Worm (Caenorhabditis elegans) whole organism, mixed stage, embryonic: ENCODE data around the gene Y48E1C.2.

Source experiments
- M03D4.4 ChIP-seq: sonication (generic microtip); optimal IDR thresholded peaks from 2 replicates; lab custom pipeline; 2017; ENCODE audit warnings: mild to moderate bottlenecking, missing genetic modification characterization, missing compliant biosample characterization
- bed-3 ChIP-seq: fragments of 200-800 bp; sonication (Bioruptor generic); optimal IDR thresholded peaks from 3 replicates; lab custom pipeline; 2018; ENCODE audit warnings: mild to moderate bottlenecking, missing genetic modification characterization, moderate library complexity, missing compliant biosample characterization
- blmp-1 ChIP-seq: fragments of 150-350 bp; optimal IDR thresholded peaks from 2 replicates; lab custom pipeline; 2014; ENCODE audit warnings: missing biosample characterization, missing genetic modification characterization
- ceh-39 ChIP-seq: fragments of 150-350 bp; optimal IDR thresholded peaks from 2 replicates; lab custom pipeline; 2014; ENCODE audit warnings: missing biosample characterization, missing genetic modification characterization
- ceh-83 ChIP-seq: fragments of 200-800 bp; sonication (Bioruptor generic); optimal IDR thresholded peaks from 2 replicates; lab custom pipeline; 2018; ENCODE audit warnings: mild to moderate bottlenecking, missing genetic modification characterization, missing compliant biosample characterization
- ces-1 ChIP-seq: fragments of 150-350 bp; optimal IDR thresholded peaks from 2 replicates; lab custom pipeline; 2014; ENCODE audit warnings: missing biosample characterization, missing genetic modification reagents, missing genetic modification characterization
- cnd-1 ChIP-seq: fragments of 200-800 bp; sonication (Bioruptor generic); optimal IDR thresholded peaks from 2 replicates; lab custom pipeline; 2018; ENCODE audit warnings: mild to moderate bottlenecking, missing genetic modification characterization, missing compliant biosample characterization
- drap-1 ChIP-seq: fragments of 200-800 bp; sonication (Bioruptor generic); optimal IDR thresholded peaks from 3 replicates; lab custom pipeline; 2018; ENCODE audit warnings: mild to moderate bottlenecking, missing genetic modification characterization, missing compliant biosample characterization
- elt-1 ChIP-seq: sonication (generic microtip); optimal IDR thresholded peaks from 2 replicates; lab custom pipeline; 2017; ENCODE audit warnings: missing genetic modification characterization, mild to moderate bottlenecking, missing compliant biosample characterization, antibody characterized with exemption, moderate library complexity, borderline replicate concordance; ENCODE audit not compliant: insufficient read depth
- ham-2 ChIP-seq: fragments of 200-800 bp; sonication (Bioruptor generic); optimal IDR thresholded peaks from 2 replicates; lab custom pipeline; 2018; ENCODE audit warnings: mild to moderate bottlenecking, missing genetic modification characterization, missing compliant biosample characterization
- hlh-1 ChIP-seq: fragments of 150-350 bp; optimal IDR thresholded peaks from 2 replicates; lab custom pipeline; 2014; ENCODE audit warnings: missing biosample characterization, missing genetic modification reagents, missing genetic modification characterization
- lin-13 ChIP-seq: fragments of 150-350 bp; optimal IDR thresholded peaks from 2 replicates; lab custom pipeline; 2014; ENCODE audit warnings: missing biosample characterization, missing genetic modification characterization
- lin-32 ChIP-seq: fragments of 200-800 bp; sonication (Bioruptor generic); optimal IDR thresholded peaks from 2 replicates; lab custom pipeline; 2018; ENCODE audit warnings: mild to moderate bottlenecking, missing genetic modification characterization, missing compliant biosample characterization
- lsy-2 ChIP-seq: fragments of 150-350 bp; optimal IDR thresholded peaks from 2 replicates; lab custom pipeline; 2014; ENCODE audit warnings: missing biosample characterization, missing genetic modification characterization
- mab-5 ChIP-seq: fragments of 150-350 bp; optimal IDR thresholded peaks from 2 replicates; lab custom pipeline; 2014; ENCODE audit warnings: missing biosample characterization, missing genetic modification characterization
- mep-1 ChIP-seq: fragments of 150-350 bp; optimal IDR thresholded peaks from 2 replicates; lab custom pipeline; 2017; ENCODE audit warnings: missing biosample characterization, missing genetic modification reagents, missing genetic modification characterization, inconsistent platforms
- mls-2 ChIP-seq: sonication (generic microtip); optimal IDR thresholded peaks from 2 replicates; lab custom pipeline; 2016; ENCODE audit warnings: mild to moderate bottlenecking, missing genetic modification characterization, moderate library complexity, missing compliant biosample characterization
- nhr-12 ChIP-seq: fragments of 150-350 bp; optimal IDR thresholded peaks from 2 replicates; lab custom pipeline; 2014; ENCODE audit warnings: missing biosample characterization, missing genetic modification characterization
- nhr-2 ChIP-seq: fragments of 150-350 bp; optimal IDR thresholded peaks from 2 replicates; lab custom pipeline; 2014; ENCODE audit warnings: missing biosample characterization, missing genetic modification characterization
- nhr-237 ChIP-seq: fragments of 150-350 bp; optimal IDR thresholded peaks from 2 replicates; lab custom pipeline; 2014; ENCODE audit warnings: missing biosample characterization, missing genetic modification characterization
- nhr-28 ChIP-seq: fragments of 150-350 bp; optimal IDR thresholded peaks from 2 replicates; lab custom pipeline; 2014; ENCODE audit warnings: missing biosample characterization, missing genetic modification characterization
- nhr-76 ChIP-seq: sonication (generic microtip); optimal IDR thresholded peaks from 2 replicates; lab custom pipeline; 2017; ENCODE audit warnings: missing biosample characterization, missing genetic modification characterization
- pha-4 ChIP-seq: fragments of 150-350 bp; optimal IDR thresholded peaks from 2 replicates; lab custom pipeline; 2018; ENCODE audit warnings: missing biosample characterization, missing genetic modification reagents, missing genetic modification characterization
- sptf-1 ChIP-seq: sonication (generic microtip); optimal IDR thresholded peaks from 2 replicates; lab custom pipeline; 2017; ENCODE audit warnings: mild to moderate bottlenecking, missing genetic modification characterization, moderate library complexity, missing compliant biosample characterization
- tbx-8 ChIP-seq: fragments of 200-800 bp; sonication (Bioruptor generic); optimal IDR thresholded peaks from 2 replicates; lab custom pipeline; 2018; ENCODE audit warnings: mild to moderate bottlenecking, missing genetic modification characterization, moderate library complexity, missing compliant biosample characterization
- unc-120 ChIP-seq: sonication (generic microtip); optimal IDR thresholded peaks from 2 replicates; lab custom pipeline; 2017; ENCODE audit warnings: missing genetic modification characterization, missing compliant biosample characterization; ENCODE audit not compliant: poor library complexity, severe bottlenecking
- unc-39 ChIP-seq: fragments of 150-350 bp; optimal IDR thresholded peaks from 2 replicates; lab custom pipeline; 2014; ENCODE audit warnings: missing biosample characterization, missing genetic modification characterization
- unc-62 ChIP-seq: fragments of 150-350 bp; optimal IDR thresholded peaks from 2 replicates; lab custom pipeline; 2014; ENCODE audit warnings: missing biosample characterization, missing genetic modification reagents, missing genetic modification characterization
- ztf-11 ChIP-seq: fragments of 150-350 bp; optimal IDR thresholded peaks from 2 replicates; lab custom pipeline; 2014; ENCODE audit warnings: missing biosample characterization, missing genetic modification characterization

Gene Y48E1C.2

ce11 chrII:13424242-13424641, at the start of gene Y48E1C.2:
Gene Y48E1C.2 (plus strand): TSS chrII:13424542.
- TF ChIP-seq elt-1 (tag; lab: Kevin White, UChicago) (no peak), drap-1 (GFP tag; lab: Kevin White, UChicago) (no peak), nhr-2 (tag; lab: Kevin White, UChicago) (no peak), ces-1 (GFP tag; lab: Kevin White, UChicago) (no peak), mls-2 (no peak), nhr-237 (tag; lab: Kevin White, UChicago) (no peak), tbx-8 (GFP tag; lab: Kevin White, UChicago) (no peak), blmp-1 (tag; lab: Kevin White, UChicago) (no peak), cnd-1 (no peak), lin-32 (GFP tag; lab: Kevin White, UChicago) (no peak), ham-2 (GFP tag; lab: Kevin White, UChicago) (no peak), hlh-1 (tag; lab: Kevin White, UChicago) (no peak), ztf-11 (tag; lab: Kevin White, UChicago) (no peak), bed-3 (GFP tag; lab: Kevin White, UChicago) (no peak), pha-4 (tag; lab: Kevin White, UChicago) (no peak), M03D4.4 (tag; lab: Kevin White, UChicago) (no peak), mab-5 (tag; lab: Kevin White, UChicago) (no peak)

DNA sequence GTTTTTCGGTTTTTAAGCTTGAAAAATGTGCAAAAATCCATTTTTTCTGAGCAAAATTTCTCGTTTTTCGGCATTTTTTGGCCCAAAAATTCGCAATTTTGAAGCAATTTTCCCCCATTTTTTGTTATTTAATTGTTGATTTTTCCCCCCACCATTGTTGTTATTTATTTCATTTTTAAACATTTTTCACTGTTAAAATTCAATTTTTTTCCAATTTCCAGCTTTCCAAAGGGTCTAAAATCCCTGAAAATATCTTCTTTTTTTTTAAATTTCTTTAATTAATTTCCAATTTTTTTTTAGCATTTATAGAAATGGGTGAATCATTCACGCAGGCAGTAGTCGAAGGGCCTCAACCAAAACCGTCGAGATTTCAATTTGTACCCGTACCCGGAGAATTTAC, 48.2 kb upstream of the Y48E1C.2 start, which contains the start of gene Y48C3A.12:
Y48C3A.12 (plus strand) TSS at position 301 of the 400 bp plus-strand sequence.
- no peak for TF ChIP-seq ceh-83 (GFP tag; lab: Kevin White, UChicago)
- no peak for TF ChIP-seq nhr-2 (tag; lab: Kevin White, UChicago)
- no peak for TF ChIP-seq mls-2
- TF ChIP-seq, all 35 proteins: peak for 0

DNA sequence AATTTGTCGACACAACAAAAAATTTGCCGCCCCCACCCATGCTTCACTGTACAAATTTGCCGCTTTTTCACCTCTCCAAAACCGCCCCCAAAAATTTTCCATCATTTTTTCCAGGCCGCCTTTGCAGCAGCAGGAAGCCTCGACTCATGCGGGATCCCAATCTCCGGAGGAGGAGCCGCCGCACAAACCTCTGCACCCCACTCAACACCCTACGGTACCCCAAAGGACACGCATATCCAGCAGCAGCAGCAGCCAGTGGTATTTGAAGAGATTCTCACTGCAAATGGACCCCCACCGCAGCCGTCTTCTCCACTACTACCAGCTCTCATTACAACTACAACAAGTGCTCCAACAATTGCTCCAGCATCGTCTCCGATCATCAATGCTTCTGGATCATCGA, 41.3 kb upstream of the Y48E1C.2 start:
- TF ChIP-seq ces-1 (GFP tag; lab: Kevin White, UChicago) (no peak), nhr-28 (tag; lab: Kevin White, UChicago) (no peak), unc-39 (tag; lab: Kevin White, UChicago) (no peak), lsy-2 (no peak), lin-13 (tag; lab: Kevin White, UChicago) (no peak), ceh-39 (tag; lab: Kevin White, UChicago) (no peak), hlh-1 (tag; lab: Kevin White, UChicago) (no peak), drap-1 (GFP tag; lab: Kevin White, UChicago) (no peak), nhr-2 (tag; lab: Kevin White, UChicago) (no peak)

- TF ChIP-seq pha-4 (tag; lab: Kevin White, UChicago) (no peak), unc-62 (GFP tag; lab: Kevin White, UChicago) (no peak), bed-3 (GFP tag; lab: Kevin White, UChicago) (no peak), hlh-1 (tag; lab: Kevin White, UChicago) (no peak), nhr-28 (tag; lab: Kevin White, UChicago) (no peak), nhr-237 (tag; lab: Kevin White, UChicago) (no peak), sptf-1 (tag; lab: Kevin White, UChicago) (no peak), ham-2 (GFP tag; lab: Kevin White, UChicago) (no peak), unc-39 (tag; lab: Kevin White, UChicago) (no peak), lin-13 (tag; lab: Kevin White, UChicago) (no peak), lin-32 (GFP tag; lab: Kevin White, UChicago) (no peak), lsy-2 (no peak), nhr-12 (no peak), nhr-76 (tag; lab: Kevin White, UChicago) (no peak)
These were observed 34.9 kb upstream of the Y48E1C.2 start, which contains the start of gene Y48C3A.14 for ce11 chrII:13389461-13389860. Gene Y48C3A.14 (plus strand): TSS chrII:13389761.

DNA sequence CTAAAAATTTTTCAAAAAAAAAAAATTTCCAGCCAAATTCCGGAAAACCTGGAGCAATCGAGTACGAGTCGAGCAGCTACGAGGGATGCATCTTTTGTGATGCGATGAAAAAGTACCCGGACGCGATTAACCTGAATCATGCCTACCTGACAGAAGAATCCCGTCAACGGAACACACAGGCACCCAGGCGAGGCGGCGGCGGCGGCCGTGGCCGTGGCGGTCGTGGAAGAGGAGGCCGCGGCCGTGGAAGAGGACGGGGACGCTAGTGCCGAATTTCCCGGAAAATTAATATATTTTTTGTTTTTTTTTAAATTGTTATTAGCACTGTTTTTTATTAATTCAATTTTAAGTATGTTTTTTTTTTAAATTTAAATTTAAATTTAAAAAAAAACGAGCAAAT, 22.8 kb upstream of the Y48E1C.2 start:
- TF ChIP-seq nhr-28 (tag; lab: Kevin White, UChicago) (no peak), lin-13 (tag; lab: Kevin White, UChicago) (no peak), M03D4.4 (tag; lab: Kevin White, UChicago) (no peak), unc-39 (tag; lab: Kevin White, UChicago) (no peak)

DNA sequence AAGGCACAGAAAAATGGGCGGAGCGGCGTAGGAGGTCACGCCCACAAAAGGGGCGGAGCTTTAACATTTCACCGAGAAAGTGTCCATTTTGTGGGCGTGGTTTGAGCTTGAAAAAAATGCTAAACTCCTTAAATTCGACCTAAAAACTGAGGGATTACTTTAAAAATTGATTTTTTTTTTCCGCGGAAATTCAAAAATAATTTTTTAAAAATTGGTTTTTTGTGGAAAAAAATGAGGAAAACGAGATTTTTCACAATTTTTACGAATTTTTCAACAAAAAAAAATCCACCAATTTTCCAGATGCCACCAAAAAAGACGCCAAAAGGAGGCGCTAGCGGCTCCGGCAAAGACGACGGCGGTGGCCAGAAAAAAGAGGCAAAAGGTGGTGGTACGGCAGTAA, 21.7 kb upstream of the Y48E1C.2 start, which contains the start of gene pinn-4:
pinn-4 (plus strand) TSS at position 301 of the 400 bp plus-strand sequence.
- TF ChIP-seq mep-1 (tag; lab: Kevin White, UChicago) = no peak
- no peak for TF ChIP-seq unc-120 (tag; lab: Kevin White, UChicago)
- no peak for TF ChIP-seq ztf-11 (tag; lab: Kevin White, UChicago)
- TF ChIP-seq ceh-83 (GFP tag; lab: Kevin White, UChicago) = no peak
- TF ChIP-seq, all 35 proteins: peak for 0
